Fruit fly (Drosophila melanogaster) whole organism: ENCODE results near the gene Alp10.

Experiments used
- CG8478 ChIP-seq: fragments of >200 bp; optimal IDR thresholded peaks from 2 replicates; lab custom pipeline; 2018; ENCODE audit warnings: inconsistent platforms
- Dll ChIP-seq: fragments of >200 bp; optimal IDR thresholded peaks from 2 replicates; lab custom pipeline; 2017
- EcR ChIP-seq, 2 experiments: fragments of >200 bp; optimal IDR thresholded peaks; 2 replicates each; lab custom pipeline; 2017; ENCODE audit warnings: missing biosample characterization in 2 of 2, missing genetic modification characterization in 2 of 2, missing genetic modification reagents in 2 of 2
- pan ChIP-seq: fragments of >200 bp; optimal IDR thresholded peaks from 2 replicates; lab custom pipeline; 2017
- psq ChIP-seq: fragments of >200 bp; optimal IDR thresholded peaks from 2 replicates; lab custom pipeline; 2017
- usp ChIP-seq: fragments of >200 bp; optimal IDR thresholded peaks from 2 replicates; lab custom pipeline; 2017; ENCODE audit warnings: missing biosample characterization, missing genetic modification characterization, mixed read lengths

dm6 chr3L:5621506-5621905 is 26.4 kb upstream of the Alp10 start:
- no peak for TF ChIP-seq Dll
- no peak for TF ChIP-seq pan (lab: Kevin White, UChicago)
- no peak for TF ChIP-seq usp
- TF ChIP-seq CG8478 (lab: Kevin White, UChicago) = no peak
- TF ChIP-seq psq (lab: Kevin White, UChicago) = no peak
- TF ChIP-seq EcR (GFP tag; optimal IDR thresholded peaks at IDR 0.05; lab: Kevin White, UChicago) = no peak
